Worm (Caenorhabditis elegans) whole organism, young adult: ENCODE measurements around the gene M05D6.8.

ENCODE experiments used
- C17E4.6 ChIP-seq: fragments of 200-800 bp; sonication (Bioruptor generic); IDR thresholded peaks from 2 replicates; pipeline ENCODE4 v1.3.6; 2022; ENCODE audit warnings: missing genetic modification reagents, missing genetic modification characterization, missing compliant biosample characterization
- F22D6.2 ChIP-seq: sonication (generic microtip); optimal IDR thresholded peaks from 2 replicates; lab custom pipeline; 2016; ENCODE audit warnings: mild to moderate bottlenecking, missing genetic modification characterization, missing compliant biosample characterization
- F55B11.4 ChIP-seq: sonication (generic microtip); optimal IDR thresholded peaks from 2 replicates; lab custom pipeline; 2016; ENCODE audit warnings: missing compliant biosample characterization, missing genetic modification characterization, borderline replicate concordance; ENCODE audit not compliant: insufficient read depth
- T07F8.4 ChIP-seq: sonication (generic microtip); optimal IDR thresholded peaks from 2 replicates; lab custom pipeline; 2016; ENCODE audit warnings: mild to moderate bottlenecking, missing genetic modification characterization, moderate library complexity, missing compliant biosample characterization
- Y53F4B.3 ChIP-seq: fragments of 200-800 bp; sonication (Bioruptor generic); IDR thresholded peaks from 2 replicates; pipeline ENCODE4 v1.3.6; 2022; ENCODE audit warnings: missing genetic modification reagents, missing genetic modification characterization, missing compliant biosample characterization
- Y53G8AR.9 ChIP-seq: fragments of 200-800 bp; sonication (Bioruptor generic); conservative IDR thresholded peaks from 2 replicates; pipeline ENCODE4 v1.3.6; 2022; ENCODE audit warnings: missing genetic modification reagents, missing genetic modification characterization, missing compliant biosample characterization
- Y56A3A.18 ChIP-seq: fragments of 200-800 bp; sonication (Bioruptor generic); IDR thresholded peaks from 2 replicates; pipeline ENCODE4 v1.3.6; 2022; ENCODE audit warnings: missing genetic modification reagents, missing genetic modification characterization, missing compliant biosample characterization
- Y67H2A.10 ChIP-seq: fragments of 200-800 bp; sonication (Bioruptor generic); conservative IDR thresholded peaks from 2 replicates; pipeline ENCODE4 v1.3.6; 2022; ENCODE audit warnings: missing genetic modification reagents, missing genetic modification characterization, missing compliant biosample characterization
- Y79H2A.3 ChIP-seq: fragments of 200-800 bp; sonication (Bioruptor generic); conservative IDR thresholded peaks from 2 replicates; pipeline ENCODE4 v1.3.6; 2022; ENCODE audit warnings: missing genetic modification reagents, missing genetic modification characterization, missing compliant biosample characterization
- akir-1 ChIP-seq: fragments of 200-800 bp; sonication (Bioruptor generic); optimal IDR thresholded peaks from 2 replicates; lab custom pipeline; 2018; ENCODE audit warnings: mild to moderate bottlenecking, missing genetic modification characterization, moderate library complexity, missing compliant biosample characterization
- aptf-2 ChIP-seq: fragments of 200-800 bp; sonication (Bioruptor generic); conservative IDR thresholded peaks from 2 replicates; pipeline ENCODE4 v1.3.6; 2022; ENCODE audit warnings: missing genetic modification reagents, missing genetic modification characterization, missing compliant biosample characterization
- aptf-3 ChIP-seq: fragments of 200-800 bp; sonication (Bioruptor generic); IDR thresholded peaks from 2 replicates; pipeline ENCODE4 v1.3.6; 2022; ENCODE audit warnings: missing genetic modification characterization, missing compliant biosample characterization
- bed-1 ChIP-seq: fragments of 200-800 bp; sonication (Bioruptor generic); IDR thresholded peaks from 2 replicates; pipeline ENCODE4 v1.3.6; 2022; ENCODE audit warnings: missing genetic modification reagents, missing genetic modification characterization, missing compliant biosample characterization
- cebp-1 ChIP-seq, 2 experiments: fragments of 200-800 bp in 1 of 2; sonication (Bioruptor generic) in 1 of 2; sonication (generic microtip) in 1 of 2; IDR thresholded peaks in 1 of 2; optimal IDR thresholded peaks in 1 of 2; 2 replicates each; pipeline versions ENCODE4 v1.3.6 to Lab custom; 2017 to 2022; ENCODE audit warnings: missing compliant biosample characterization in 2 of 2, missing genetic modification characterization in 2 of 2, mild to moderate bottlenecking in 1 of 2, missing genetic modification reagents in 1 of 2, moderate library complexity in 1 of 2
- ceh-27 ChIP-seq: fragments of 200-800 bp; sonication (Bioruptor generic); optimal IDR thresholded peaks from 2 replicates; lab custom pipeline; 2018; ENCODE audit warnings: mild to moderate bottlenecking, missing genetic modification characterization, moderate library complexity, missing compliant biosample characterization
- ceh-79 ChIP-seq: sonication (generic microtip); optimal IDR thresholded peaks from 2 replicates; lab custom pipeline; 2017; ENCODE audit warnings: mild to moderate bottlenecking, missing genetic modification characterization, missing compliant biosample characterization
- dox-1 ChIP-seq: fragments of 200-800 bp; sonication (Bioruptor generic); IDR thresholded peaks from 2 replicates; pipeline ENCODE4 v1.3.6; 2022; ENCODE audit warnings: missing genetic modification reagents, missing genetic modification characterization, missing compliant biosample characterization
- efl-1 ChIP-seq: fragments of 150-350 bp; optimal IDR thresholded peaks from 2 replicates; lab custom pipeline; 2014; ENCODE audit warnings: missing biosample characterization, missing genetic modification reagents, missing genetic modification characterization
- ets-4 ChIP-seq: fragments of 200-800 bp; sonication (Bioruptor generic); optimal IDR thresholded peaks from 2 replicates; lab custom pipeline; 2018; ENCODE audit warnings: mild to moderate bottlenecking, missing genetic modification characterization, missing compliant biosample characterization
- hlh-26 ChIP-seq: fragments of 200-800 bp; sonication (Bioruptor generic); conservative IDR thresholded peaks from 2 replicates; pipeline ENCODE4 v1.3.6; 2022; ENCODE audit warnings: missing genetic modification reagents, missing genetic modification characterization, missing compliant biosample characterization
- hmg-20 ChIP-seq: fragments of 200-800 bp; sonication (Bioruptor generic); IDR thresholded peaks from 2 replicates; pipeline ENCODE4 v1.3.6; 2022; ENCODE audit warnings: missing genetic modification reagents, missing genetic modification characterization, missing compliant biosample characterization
- hrde-1 ChIP-seq: sonication (generic microtip); optimal IDR thresholded peaks from 2 replicates; lab custom pipeline; 2016; ENCODE audit warnings: missing genetic modification characterization, mild to moderate bottlenecking, missing compliant biosample characterization, moderate library complexity, missing genotype, missing genetic modification reagents, borderline replicate concordance
- lin-40 ChIP-seq: sonication (generic microtip); optimal IDR thresholded peaks from 2 replicates; lab custom pipeline; 2016; ENCODE audit warnings: missing genetic modification characterization, mild to moderate bottlenecking, missing compliant biosample characterization, missing genotype, missing genetic modification reagents
- lin-54 ChIP-seq: fragments of 200-800 bp; sonication (Bioruptor generic); optimal IDR thresholded peaks from 2 replicates; lab custom pipeline; 2018; ENCODE audit warnings: mild to moderate bottlenecking, missing genetic modification characterization, missing compliant biosample characterization
- lsl-1 ChIP-seq: fragments of 200-800 bp; sonication (Bioruptor generic); optimal IDR thresholded peaks from 2 replicates; lab custom pipeline; 2018; ENCODE audit warnings: mild to moderate bottlenecking, missing genetic modification characterization, moderate library complexity, missing compliant biosample characterization
- madf-6 ChIP-seq: fragments of 200-800 bp; sonication (Bioruptor generic); IDR thresholded peaks from 2 replicates; pipeline ENCODE4 v1.3.6; 2022; ENCODE audit warnings: missing genetic modification reagents, missing genetic modification characterization, missing compliant biosample characterization
- madf-8 ChIP-seq: fragments of 200-800 bp; sonication (Bioruptor generic); conservative IDR thresholded peaks from 2 replicates; pipeline ENCODE4 v1.3.6; 2022; ENCODE audit warnings: missing genetic modification reagents, missing genetic modification characterization, missing compliant biosample characterization
- mcd-1 ChIP-seq: fragments of 200-800 bp; sonication (Bioruptor generic); IDR thresholded peaks from 2 replicates; pipeline ENCODE4 v1.3.6; 2022; ENCODE audit warnings: missing genetic modification reagents, missing genetic modification characterization, missing compliant biosample characterization
- mel-28 ChIP-seq: sonication (generic microtip); optimal IDR thresholded peaks from 2 replicates; lab custom pipeline; 2016; ENCODE audit warnings: borderline replicate concordance, mild to moderate bottlenecking, missing genetic modification characterization, missing compliant biosample characterization
- mes-4 ChIP-seq: sonication (generic microtip); optimal IDR thresholded peaks from 2 replicates; lab custom pipeline; 2016; ENCODE audit warnings: missing genotype, missing genetic modification characterization, missing compliant biosample characterization
- nfya-1 ChIP-seq: sonication (generic microtip); optimal IDR thresholded peaks from 2 replicates; lab custom pipeline; 2017; ENCODE audit warnings: antibody characterized with exemption, missing compliant biosample characterization, missing genetic modification characterization, borderline replicate concordance; ENCODE audit not compliant: insufficient read depth
- nfya-2 ChIP-seq: fragments of 200-800 bp; sonication (Bioruptor generic); IDR thresholded peaks from 2 replicates; pipeline ENCODE4 v1.3.6; 2022; ENCODE audit warnings: missing genetic modification reagents, missing genetic modification characterization, missing compliant biosample characterization
- nhr-179 ChIP-seq: sonication (generic microtip); optimal IDR thresholded peaks from 2 replicates; lab custom pipeline; 2016; ENCODE audit warnings: mild to moderate bottlenecking, missing genetic modification characterization, missing compliant biosample characterization
- sptf-2 ChIP-seq: fragments of 200-800 bp; sonication (Bioruptor generic); optimal IDR thresholded peaks from 2 replicates; lab custom pipeline; 2018; ENCODE audit warnings: mild to moderate bottlenecking, missing genetic modification characterization, missing compliant biosample characterization
- zim-3 ChIP-seq: sonication (generic microtip); optimal IDR thresholded peaks from 2 replicates; lab custom pipeline; 2017; ENCODE audit warnings: mild to moderate bottlenecking, missing genetic modification characterization, moderate library complexity, missing compliant biosample characterization

The M05D6.8 gene

ce11 chrII:8456681-8457389 lies 14.2 kb downstream of the M05D6.8 start (continued):
- TF ChIP-seq aptf-2 (GFP tag; lab: Robert Waterston, UW), result no peak
- TF ChIP-seq madf-8, result peak; percentile 85

ce11 chrII:8456094-8456493 lies 14.9 kb downstream of the M05D6.8 start, which contains the start of gene F22B5.6:
Gene F22B5.6 (minus strand): TSS chrII:8456194.
- TF ChIP-seq aptf-3, result no peak
- no peak for TF ChIP-seq sptf-2 (GFP tag; lab: Kevin White, UChicago)
- TF ChIP-seq efl-1 (GFP tag; lab: Kevin White, UChicago), result no peak
- TF ChIP-seq F55B11.4 (tag; lab: Kevin White, UChicago), result no peak
- TF ChIP-seq mcd-1 (GFP tag; lab: Robert Waterston, UW), result no peak
- no peak for TF ChIP-seq ceh-27 (GFP tag; lab: Kevin White, UChicago)
- no peak for TF ChIP-seq nfya-2
- TF ChIP-seq madf-6 (GFP tag; lab: Robert Waterston, UW), result no peak
- no peak for TF ChIP-seq ets-4 (GFP tag; lab: Kevin White, UChicago)
- no peak for TF ChIP-seq lin-40
- no peak for TF ChIP-seq lin-54 (GFP tag; lab: Kevin White, UChicago)
- no peak for TF ChIP-seq mes-4
- no peak for TF ChIP-seq hlh-26
- TF ChIP-seq Y56A3A.18 (GFP tag; lab: Robert Waterston, UW), result no peak
- no peak for TF ChIP-seq nfya-1
- no peak for TF ChIP-seq hrde-1 (tag; lab: Kevin White, UChicago)
- no peak for TF ChIP-seq lsl-1
- TF ChIP-seq, all 124 proteins: peak for 0

- TF ChIP-seq zim-3 (no peak), Y53G8AR.9 (GFP tag; lab: Robert Waterston, UW) (no peak), Y53F4B.3 (GFP tag; lab: Robert Waterston, UW) (no peak), nfya-2 (no peak), Y67H2A.10 (GFP tag; lab: Robert Waterston, UW) (no peak), T07F8.4 (tag; lab: Kevin White, UChicago) (no peak), ets-4 (GFP tag; lab: Kevin White, UChicago) (no peak), F22D6.2 (tag; lab: Kevin White, UChicago) (no peak), bed-1 (GFP tag; lab: Robert Waterston, UW) (no peak), cebp-1 (GFP tag; IDR thresholded peaks at IDR 0.05; lab: Robert Waterston, UW) (no peak), cebp-1 (tag; optimal IDR thresholded peaks at IDR 0.05; lab: Kevin White, UChicago) (no peak), Y79H2A.3 (GFP tag; lab: Robert Waterston, UW) (no peak), C17E4.6 (GFP tag; lab: Robert Waterston, UW) (no peak), ceh-79 (tag; lab: Kevin White, UChicago) (no peak), hlh-26 (no peak), mel-28 (tag; lab: Kevin White, UChicago) (no peak), hmg-20 (GFP tag; lab: Robert Waterston, UW) (no peak), akir-1 (no peak), dox-1 (GFP tag; lab: Robert Waterston, UW) (no peak), nhr-179 (tag; lab: Kevin White, UChicago) (no peak)
- TF ChIP-seq, all 124 proteins: peak for 0
Measured at ce11 chrII:8454513-8454912, 16.5 kb downstream of the M05D6.8 start, which contains the start of gene F22B5.5. Gene F22B5.5 (minus strand): TSS chrII:8454613.
